Fruit fly (Drosophila melanogaster) whole organism, prepupa: ENCODE results near the gene mon2.

Experiments used
- CG1621 ChIP-seq: fragments of 200-800 bp; sonication (Bioruptor generic); optimal IDR thresholded peaks from 3 replicates; lab custom pipeline; 2018; ENCODE audit warnings: missing biosample characterization, mild to moderate bottlenecking, missing genetic modification characterization
- Hr39 ChIP-seq: fragments of 200-800 bp; sonication (Bioruptor generic); optimal IDR thresholded peaks from 2 replicates; lab custom pipeline; 2016; ENCODE audit warnings: missing biosample characterization, missing genetic modification characterization

- no peak for TF ChIP-seq Hr39 (GFP tag; lab: Kevin White, UChicago)
- no peak for TF ChIP-seq CG1621 (tag; lab: Kevin White, UChicago)
These were observed 24.0 kb downstream of the mon2 start for dm6 chr2L:8099615-8100375.
